Fruit fly (Drosophila melanogaster): ENCODE results near the gene smp-30.

The smp-30 gene

DNA sequence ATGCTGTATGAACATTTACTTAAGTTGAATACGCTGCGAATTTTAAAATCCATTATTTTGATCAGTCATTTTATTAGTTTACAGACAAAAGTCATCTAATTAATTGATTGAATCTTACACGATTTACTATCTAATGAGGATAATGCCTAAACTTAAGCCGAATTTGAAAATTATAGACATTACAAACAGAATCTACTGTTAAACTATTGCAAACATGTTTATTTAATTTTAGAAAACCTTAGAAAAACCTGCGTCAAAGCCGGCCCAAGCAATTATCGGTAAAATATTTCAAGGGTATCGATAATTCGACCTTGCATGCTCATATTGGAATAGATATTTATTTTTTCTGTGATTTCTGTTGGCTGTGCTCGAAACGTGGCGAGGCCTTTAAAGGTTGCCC is 30.2 kb downstream of the smp-30 start (continued):
- TF ChIP-seq Sox100B (GFP tag; optimal IDR thresholded peaks at IDR 0.05): no peak
- no peak for TF ChIP-seq gcm2 (GFP tag; optimal IDR thresholded peaks at IDR 0.05)
- no peak for TF ChIP-seq H15 (GFP tag; IDR thresholded peaks at IDR 0.05)
- TF ChIP-seq Aef1 (GFP tag; IDR thresholded peaks at IDR 0.05): no peak
- no peak for TF ChIP-seq CG6813 (GFP tag; optimal IDR thresholded peaks at IDR 0.05)
- peak; percentile 28 for TF ChIP-seq Hmx (GFP tag; optimal IDR thresholded peaks at IDR 0.05)
- TF ChIP-seq klu (GFP tag; IDR thresholded peaks at IDR 0.05): no peak
- TF ChIP-seq CG11398 (GFP tag; optimal IDR thresholded peaks at IDR 0.05): no peak
- no peak for TF ChIP-seq gcm (GFP tag; optimal IDR thresholded peaks at IDR 0.05)
- no peak for TF ChIP-seq MTF-1 (GFP tag; optimal IDR thresholded peaks at IDR 0.05; ENCODE audit: borderline replicate concordance)
- TF ChIP-seq dimm (GFP tag; IDR thresholded peaks at IDR 0.05): no peak
- TF ChIP-seq CG1233 (GFP tag; optimal IDR thresholded peaks at IDR 0.05): no peak
- TF ChIP-seq CG9215 (GFP tag; IDR thresholded peaks at IDR 0.05): no peak
- TF ChIP-seq lab (GFP tag; optimal IDR thresholded peaks at IDR 0.05): no peak
- TF ChIP-seq cato (GFP tag; optimal IDR thresholded peaks at IDR 0.05; ENCODE audit: borderline replicate concordance): no peak
- no peak for TF ChIP-seq dan (GFP tag; IDR thresholded peaks at IDR 0.05)
- TF ChIP-seq CG14014 (GFP tag; IDR thresholded peaks at IDR 0.05): no peak
- TF ChIP-seq HLH3B (GFP tag; IDR thresholded peaks at IDR 0.05): no peak
- TF ChIP-seq CG8281 (tag; optimal IDR thresholded peaks at IDR 0.05): no peak
- TF ChIP-seq sens-2 (GFP tag; IDR thresholded peaks at IDR 0.05): no peak
- peak; percentile 7 for TF ChIP-seq gem (tag; optimal IDR thresholded peaks at IDR 0.05)
- TF ChIP-seq CG10959 (GFP tag; IDR thresholded peaks at IDR 0.05): no peak
- TF ChIP-seq CG16779 (GFP tag; IDR thresholded peaks at IDR 0.05): no peak
- no peak for TF ChIP-seq Kr (GFP tag; optimal IDR thresholded peaks at IDR 0.05)
- TF ChIP-seq sob (GFP tag; IDR thresholded peaks at IDR 0.05): no peak
- TF ChIP-seq ro (GFP tag; IDR thresholded peaks at IDR 0.05): no peak
- TF ChIP-seq CG3407 (GFP tag; optimal IDR thresholded peaks at IDR 0.05): no peak
- no peak for TF ChIP-seq row (GFP tag; IDR thresholded peaks at IDR 0.05)
- no peak for TF ChIP-seq psq (GFP tag; optimal IDR thresholded peaks at IDR 0.05)
- TF ChIP-seq CG2202 (tag; optimal IDR thresholded peaks at IDR 0.05): no peak
- peak; percentile 33 for TF ChIP-seq CG2678 (tag; optimal IDR thresholded peaks at IDR 0.05)
- TF ChIP-seq D19A (tag; optimal IDR thresholded peaks at IDR 0.05): peak; percentile 40
- no peak for TF ChIP-seq CG12071 (GFP tag; optimal IDR thresholded peaks at IDR 0.05)
- TF ChIP-seq Scr (GFP tag; IDR thresholded peaks at IDR 0.05; ENCODE audit: partially characterized antibody): no peak
- no peak for TF ChIP-seq CG12219 (GFP tag; optimal IDR thresholded peaks at IDR 0.05)
- TF ChIP-seq Hr78 (GFP tag; optimal IDR thresholded peaks at IDR 0.05): no peak
- peak; percentile 3 for TF ChIP-seq dmrt99B (tag; optimal IDR thresholded peaks at IDR 0.05)
- TF ChIP-seq zf30C (GFP tag; optimal IDR thresholded peaks at IDR 0.05): no peak
- peak; percentile 9 for TF ChIP-seq ftz-f1 (GFP tag; optimal IDR thresholded peaks at IDR 0.05)
- no peak for TF ChIP-seq ems (GFP tag; optimal IDR thresholded peaks at IDR 0.05)
- TF ChIP-seq gsb (GFP tag; IDR thresholded peaks at IDR 0.05): no peak
- TF ChIP-seq ind (GFP tag; optimal IDR thresholded peaks at IDR 0.05): no peak
- TF ChIP-seq CG7963 (GFP tag; IDR thresholded peaks at IDR 0.05; ENCODE audit: partially characterized antibody): no peak
- 0 out of 2 replicates have a peak, but pooled peaks have one; percentile 15 for TF ChIP-seq slbo (GFP tag; IDR thresholded peaks at IDR 0.05)
- no peak for TF ChIP-seq CG12155 (GFP tag; optimal IDR thresholded peaks at IDR 0.05)
- no peak for TF ChIP-seq tx (GFP tag; optimal IDR thresholded peaks at IDR 0.05)
- no peak for TF ChIP-seq jing (GFP tag; optimal IDR thresholded peaks at IDR 0.05)
- no peak for TF ChIP-seq CG10321 (GFP tag; IDR thresholded peaks at IDR 0.05)
- no peak for TF ChIP-seq Xbp1 (GFP tag; optimal IDR thresholded peaks at IDR 0.05)
- no peak for TF ChIP-seq CG4730 (GFP tag; IDR thresholded peaks at IDR 0.05)
- TF ChIP-seq sens (GFP tag): peak; percentile 63
- no peak for TF ChIP-seq Six4 (GFP tag; optimal IDR thresholded peaks at IDR 0.05)

Data from whole organism, embryonic.